Worm (Caenorhabditis elegans): Measurements from ENCODE around the gene cup-4.

DNA sequence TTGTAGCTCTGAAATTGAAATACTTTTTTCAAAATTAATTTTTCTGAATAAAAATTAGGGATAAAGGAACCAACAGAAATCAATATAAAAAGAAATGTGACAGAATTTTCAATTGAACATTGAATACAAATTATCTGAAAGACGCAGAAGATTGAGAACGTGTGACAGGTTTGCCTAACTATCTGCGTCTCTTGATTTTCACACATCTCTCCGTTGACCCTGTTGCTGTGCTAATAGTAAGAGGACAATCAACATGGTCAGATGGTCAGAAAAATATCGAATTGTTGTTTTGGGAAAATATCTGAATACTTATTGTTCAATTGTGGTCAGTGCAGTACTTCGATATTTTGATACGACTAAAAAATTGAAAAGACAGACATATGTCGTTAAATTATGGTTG is 45.3 kb downstream of the cup-4 start, which contains the start of gene ZK688.7:
- no peak for TF ChIP-seq mdt-29 (GFP tag; IDR thresholded peaks at IDR 0.05)
- peak; percentile 2 for TF ChIP-seq T20F7.1 (GFP tag; optimal IDR thresholded peaks at IDR 0.05)
- no peak for TF ChIP-seq nhr-77 (tag; optimal IDR thresholded peaks at IDR 0.05)
- TF ChIP-seq ctbp-1 (GFP tag; IDR thresholded peaks at IDR 0.05) = no peak
- TF ChIP-seq ceh-82 (tag; optimal IDR thresholded peaks at IDR 0.05) = no peak
- TF ChIP-seq F10B5.3 (tag; optimal IDR thresholded peaks at IDR 0.05) = no peak
- TF ChIP-seq mdl-1 (tag; optimal IDR thresholded peaks at IDR 0.05) = peak in 1 of 2 experiments; percentile 47
- TF ChIP-seq ama-1 (optimal IDR thresholded peaks at IDR 0.05) = no peak
- TF ChIP-seq unc-130 (GFP tag; optimal IDR thresholded peaks at IDR 0.05) = no peak
- TF ChIP-seq Y75B8A.6 (GFP tag; IDR thresholded peaks at IDR 0.05) = no peak
- no peak for TF ChIP-seq spr-3 (GFP tag; optimal IDR thresholded peaks at IDR 0.05)
- no peak for TF ChIP-seq fkh-10 (GFP tag; optimal IDR thresholded peaks at IDR 0.05)
- no peak for TF ChIP-seq hif-1 (tag; optimal IDR thresholded peaks at IDR 0.05)
